Worm (Caenorhabditis elegans) whole organism, L4/young adult: ENCODE results near the gene daao-1.

Source experiments
- W03F9.2 ChIP-seq: fragments of 150-350 bp; optimal IDR thresholded peaks from 2 replicates; lab custom pipeline; 2014; ENCODE audit warnings: missing biosample characterization, missing genetic modification characterization
- dao-5 ChIP-seq: sonication (generic microtip); optimal IDR thresholded peaks from 2 replicates; lab custom pipeline; 2016; ENCODE audit warnings: missing genotype, missing genetic modification characterization, moderate library complexity, missing compliant biosample characterization
- him-1 ChIP-seq: sonication (generic microtip); optimal IDR thresholded peaks from 2 replicates; lab custom pipeline; 2016; ENCODE audit warnings: missing genotype, missing genetic modification reagents, missing genetic modification characterization, missing compliant biosample characterization

daao-1 gene

DNA sequence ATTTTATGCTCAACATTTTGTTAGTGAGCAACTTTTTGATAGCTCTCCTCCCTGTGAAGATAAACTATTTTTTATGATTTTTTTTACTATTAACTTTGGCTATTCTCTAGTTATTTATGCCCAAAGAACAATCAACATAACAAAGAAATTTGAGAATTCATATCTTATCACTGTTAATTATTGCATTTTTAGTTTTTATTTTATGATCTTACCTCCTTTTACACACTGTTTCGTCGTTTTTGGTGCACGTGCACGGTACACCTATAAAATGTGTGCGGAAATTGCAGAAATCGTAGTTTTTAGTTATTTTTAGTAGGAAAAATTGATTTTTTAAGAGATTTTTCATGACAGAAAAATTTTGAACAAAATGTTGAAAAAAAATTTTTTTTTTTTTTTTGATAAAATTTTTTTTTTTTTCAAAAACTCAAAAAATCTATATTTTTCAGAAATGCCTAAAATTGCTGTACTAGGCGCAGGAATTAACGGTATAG lies at the start of gene daao-1:
Gene daao-1, plus strand, starts transcription at position 441 of the 491 bp plus-strand sequence.
- TF ChIP-seq W03F9.2 (no peak), dao-5 (tag; lab: Kevin White, UChicago) (no peak), him-1 (no peak)

DNA sequence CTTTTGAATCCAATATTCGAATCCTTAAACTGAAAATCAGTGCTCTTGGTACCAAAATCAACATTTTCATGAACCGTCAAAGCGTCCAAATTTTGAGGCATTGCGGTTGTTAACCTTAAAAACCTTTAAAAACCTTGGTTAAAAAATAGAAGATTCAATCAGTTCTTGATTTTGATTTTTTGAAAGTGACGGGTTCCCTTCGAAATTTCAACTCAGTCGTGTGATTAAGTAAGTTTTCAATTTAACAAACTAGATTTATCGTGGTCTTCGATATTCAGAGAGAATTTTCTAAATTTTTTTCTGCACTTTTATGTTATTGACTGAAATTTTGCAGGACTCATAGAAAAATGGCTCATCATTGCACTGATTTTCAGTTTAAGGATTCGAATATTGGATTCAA lies 45.7 kb upstream of the daao-1 start, which contains the start of the genes Y69A2AR.25 and Y69A2AR.12:
Gene Y69A2AR.25, minus strand, starts transcription at position 101 of the 400 bp plus-strand sequence.
Gene Y69A2AR.12, plus strand, starts transcription at position 348 of the 400 bp plus-strand sequence.
- TF ChIP-seq W03F9.2 (no peak), him-1 (no peak), dao-5 (tag; lab: Kevin White, UChicago) (no peak)

- TF ChIP-seq dao-5 (tag; lab: Kevin White, UChicago): no peak
- TF ChIP-seq W03F9.2: no peak
- TF ChIP-seq him-1: no peak
Observed at ce11 chrIV:2572107-2572506, 41.9 kb upstream of the daao-1 start, which contains the start of gene Y69A2AR.51. Gene Y69A2AR.51 (plus strand): TSS chrIV:2572407.

- TF ChIP-seq dao-5 (tag; lab: Kevin White, UChicago) (no peak), him-1 (no peak), W03F9.2 (no peak)
Observed at ce11 chrIV:2573122-2573521, 40.9 kb upstream of the daao-1 start.

DNA sequence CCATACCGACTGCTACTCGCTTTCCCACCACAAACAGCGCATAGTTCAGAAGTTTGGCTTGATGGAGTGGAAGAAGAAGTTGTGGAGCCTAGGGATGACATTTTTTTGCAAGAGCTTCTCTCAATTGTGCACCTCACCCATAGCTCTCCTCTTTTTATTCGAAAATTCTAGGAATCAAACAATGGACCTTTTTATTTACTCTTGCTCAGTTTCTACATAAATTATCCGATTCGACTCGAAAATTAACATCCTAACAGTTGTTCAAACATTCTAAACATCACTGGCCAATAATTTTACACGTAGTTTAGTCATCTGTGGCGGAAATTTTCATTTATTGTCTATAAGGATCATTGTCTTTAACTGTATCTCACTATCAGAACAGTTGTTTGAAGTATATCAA lies 32.5 kb upstream of the daao-1 start, which contains the start of gene nhr-242:
Gene nhr-242, minus strand, starts transcription at position 101 of the 400 bp plus-strand sequence.
- TF ChIP-seq dao-5 (tag; lab: Kevin White, UChicago) (no peak), him-1 (no peak), W03F9.2 (no peak)

- no peak for TF ChIP-seq dao-5 (tag; lab: Kevin White, UChicago)
- no peak for TF ChIP-seq W03F9.2
- TF ChIP-seq him-1: no peak
Observed at ce11 chrIV:2597417-2597816, 16.6 kb upstream of the daao-1 start, which contains the start of gene Y69A2AR.47. Gene Y69A2AR.47 (plus strand): TSS chrIV:2597717.

DNA sequence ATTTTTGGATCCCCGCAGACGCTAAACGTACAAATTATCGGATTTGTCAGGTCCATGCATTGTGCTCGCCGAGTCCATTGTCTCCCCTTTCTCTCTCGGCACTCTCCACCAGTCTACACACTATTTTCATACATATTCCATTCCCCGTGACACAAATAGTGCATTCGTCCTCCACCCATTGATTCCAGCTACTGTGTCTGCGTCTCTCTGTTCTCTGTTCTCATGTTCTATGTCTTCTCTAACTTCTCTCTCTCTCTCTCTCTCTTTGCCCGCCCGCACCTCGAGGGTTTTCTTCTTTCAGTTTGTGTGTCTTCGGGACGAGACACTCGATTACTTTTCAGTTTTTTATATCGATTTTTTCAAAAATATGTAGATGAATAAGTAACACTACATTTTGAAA lies 14.4 kb upstream of the daao-1 start:
- TF ChIP-seq him-1 (peak; percentile 37), dao-5 (tag; lab: Kevin White, UChicago) (no peak), W03F9.2 (peak; percentile 50)

DNA sequence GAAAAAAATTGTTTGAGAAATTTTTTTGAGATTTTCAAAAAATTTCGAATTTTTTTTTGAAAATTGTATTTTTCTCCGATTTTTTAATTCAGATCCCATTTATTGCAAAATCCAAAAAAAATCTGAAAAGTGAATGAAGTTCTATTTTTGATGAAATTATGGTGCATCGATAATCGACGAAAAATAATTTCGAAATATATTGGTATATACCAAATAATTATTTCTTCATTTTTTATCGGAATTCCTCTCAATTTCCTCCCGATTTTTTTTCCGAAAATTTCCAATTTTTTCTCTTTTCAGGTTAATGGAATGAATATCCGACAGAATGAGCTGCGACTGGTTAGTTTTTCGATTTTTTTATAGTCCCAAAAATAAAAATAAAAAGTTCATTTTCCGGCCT lies 13.2 kb upstream of the daao-1 start, which contains the start of gene epg-9:
Gene epg-9, plus strand, starts transcription at position 301 of the 400 bp plus-strand sequence.
- TF ChIP-seq him-1 (no peak), dao-5 (tag; lab: Kevin White, UChicago) (no peak), W03F9.2 (no peak)

DNA sequence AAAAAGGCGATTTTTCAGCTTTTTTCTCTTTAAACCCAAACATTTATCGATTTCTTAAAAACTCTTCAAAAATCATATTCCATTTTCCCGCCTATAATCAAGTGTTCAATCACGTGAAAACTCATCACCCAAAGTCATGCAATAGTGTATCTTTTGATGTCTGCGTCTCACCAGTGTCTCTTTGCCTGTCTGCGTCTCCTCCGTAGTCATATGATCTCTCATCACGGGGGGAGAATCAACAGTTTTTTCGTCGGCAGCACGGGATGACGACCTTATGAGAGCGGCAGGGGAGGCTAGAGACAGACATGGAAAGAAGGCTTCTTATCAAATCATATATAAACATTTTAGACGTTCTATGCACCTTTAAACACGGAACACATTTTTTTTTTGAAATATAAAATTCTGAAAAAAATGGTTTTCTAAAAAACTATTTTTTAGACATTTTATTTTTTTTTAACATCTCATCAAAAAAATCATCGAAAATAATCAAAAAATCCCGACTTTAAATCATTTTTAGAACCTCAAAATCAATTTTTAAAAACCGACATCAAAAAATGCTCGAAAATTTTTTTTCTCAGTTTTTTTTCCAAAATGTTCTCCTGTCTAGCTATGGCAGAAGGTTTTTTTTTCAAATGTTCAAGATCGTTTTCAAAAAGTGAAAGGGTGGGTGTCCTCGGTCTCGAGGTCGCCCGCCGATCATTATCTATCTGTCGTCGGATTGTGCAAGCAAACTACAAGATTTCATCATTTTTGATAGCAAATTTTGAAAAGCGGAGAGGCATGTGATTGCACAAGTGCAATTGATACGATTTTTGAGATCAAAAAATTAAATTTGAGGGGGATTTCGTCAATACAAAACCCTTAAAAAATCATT lies 11.8 kb upstream of the daao-1 start:
- TF ChIP-seq W03F9.2 (peak; percentile 91), dao-5 (tag; lab: Kevin White, UChicago) (peak; percentile 53), him-1 (peak; percentile 11)

ce11 chrIV:2602862-2603189 lies 11.2 kb upstream of the daao-1 start:
- TF ChIP-seq W03F9.2 (no peak), him-1 (no peak), dao-5 (tag; lab: Kevin White, UChicago) (no peak)

ce11 chrIV:2603556-2604021 lies 10.4 kb upstream of the daao-1 start:
- no peak for TF ChIP-seq him-1
- TF ChIP-seq dao-5 (tag; lab: Kevin White, UChicago): no peak
- TF ChIP-seq W03F9.2: no peak

ce11 chrIV:2606572-2606971 lies 7.4 kb upstream of the daao-1 start:
- TF ChIP-seq W03F9.2: no peak
- no peak for TF ChIP-seq him-1
- TF ChIP-seq dao-5 (tag; lab: Kevin White, UChicago): no peak

- TF ChIP-seq W03F9.2: peak; percentile 10
- TF ChIP-seq him-1: no peak
Observed at ce11 chrIV:2607513-2608101, 6.4 kb upstream of the daao-1 start, which contains the start of gene vamp-7. Gene vamp-7 (plus strand): TSS chrIV:2608051.

DNA sequence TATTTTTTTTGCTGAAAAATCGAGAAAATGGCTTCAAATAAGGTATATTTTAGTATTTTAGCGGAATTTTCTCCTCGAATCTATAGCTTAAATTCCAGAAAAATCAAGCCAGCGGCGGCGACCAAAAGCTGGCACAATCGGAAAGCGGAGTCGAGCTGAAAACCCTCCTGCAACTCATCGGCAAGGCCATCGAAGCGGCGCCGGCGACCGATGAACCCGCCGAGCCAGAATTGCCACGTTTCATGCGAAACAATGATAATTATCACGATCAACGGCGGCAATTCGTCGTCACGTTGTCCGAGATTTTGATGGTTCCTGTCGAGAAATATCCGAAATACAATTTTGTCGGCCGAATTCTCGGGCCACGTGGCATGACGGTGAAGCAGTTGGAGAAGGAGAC lies 3.6 kb upstream of the daao-1 start, which contains the start of gene Y69A2AR.32:
Gene Y69A2AR.32, plus strand, starts transcription at position 28 of the 400 bp plus-strand sequence.
- TF ChIP-seq dao-5 (tag; lab: Kevin White, UChicago): no peak
